Worm (Caenorhabditis elegans): ENCODE data around the gene cyp-14A5.

Gene cyp-14A5

DNA sequence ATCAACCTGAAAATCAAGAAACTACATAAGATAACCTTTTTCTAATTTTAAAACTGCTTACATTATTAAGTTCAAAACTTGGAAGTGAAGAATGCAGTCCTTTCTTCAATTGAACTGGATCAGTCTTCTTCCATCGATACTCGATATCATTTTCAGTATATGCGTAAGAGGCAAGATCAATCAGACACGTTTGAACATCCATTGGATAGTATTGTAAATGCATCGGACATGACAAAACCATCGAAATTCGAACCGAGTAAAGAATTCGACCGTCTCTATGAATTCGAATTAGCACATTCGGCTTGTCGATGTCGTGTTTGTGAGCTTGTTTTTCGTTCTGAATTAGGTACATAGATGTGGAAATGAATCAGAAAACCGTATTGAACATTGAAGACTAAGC, 27.7 kb upstream of the cyp-14A5 start:
- TF ChIP-seq arid-1 (GFP tag; conservative IDR thresholded peaks at IDR 0.05) = no peak
- no peak for TF ChIP-seq zfp-3 (GFP tag; conservative IDR thresholded peaks at IDR 0.05)
- no peak for TF ChIP-seq zag-1 (tag; optimal IDR thresholded peaks at IDR 0.05)
- no peak for TF ChIP-seq ceh-32 (tag; optimal IDR thresholded peaks at IDR 0.05; ENCODE audit: poor library complexity)
- TF ChIP-seq madf-5 (GFP tag; IDR thresholded peaks at IDR 0.05) = no peak
- no peak for TF ChIP-seq T26A8.4 (GFP tag; IDR thresholded peaks at IDR 0.05)
- no peak for TF ChIP-seq php-3 (GFP tag; IDR thresholded peaks at IDR 0.05)
- TF ChIP-seq snpc-4 (tag; optimal IDR thresholded peaks at IDR 0.05) = no peak
- TF ChIP-seq hlh-11 (tag; optimal IDR thresholded peaks at IDR 0.05) = no peak
- no peak for TF ChIP-seq F10B5.3 (tag; optimal IDR thresholded peaks at IDR 0.05)
- TF ChIP-seq unc-62 (GFP tag; optimal IDR thresholded peaks at IDR 0.05 in 1 of 2) = peak in 1 of 2 experiments; percentile 82
- no peak for TF ChIP-seq unc-62 (tag; optimal IDR thresholded peaks at IDR 0.05)
- peak; percentile 73 for TF ChIP-seq aha-1 (tag)
- TF ChIP-seq mxl-2 (GFP tag; conservative IDR thresholded peaks at IDR 0.05) = no peak
- no peak for TF ChIP-seq daf-8 (GFP tag; IDR thresholded peaks at IDR 0.05)
- TF ChIP-seq ces-1 (GFP tag; optimal IDR thresholded peaks at IDR 0.05) = no peak

DNA sequence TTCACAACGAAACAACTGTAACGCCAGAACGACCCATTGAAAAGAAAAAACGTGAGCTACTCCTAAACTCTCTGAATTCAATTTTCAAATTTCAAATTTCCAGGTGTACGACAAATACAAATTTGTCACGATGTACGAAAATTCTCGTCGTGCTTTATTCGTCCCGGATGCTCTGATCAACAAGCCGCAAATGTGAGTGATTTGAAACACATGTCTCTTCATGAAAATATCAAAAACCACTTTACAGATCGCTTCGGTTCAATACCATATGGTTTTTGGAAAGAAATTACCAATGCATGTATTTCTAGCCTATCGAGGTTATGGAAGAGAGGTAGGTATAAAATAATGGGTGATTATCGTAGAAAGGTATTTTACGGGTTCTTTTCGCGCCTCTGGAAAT, 24.0 kb upstream of the cyp-14A5 start:
- TF ChIP-seq aha-1 (tag) = peak; percentile 45
- no peak for TF ChIP-seq ces-1 (GFP tag; optimal IDR thresholded peaks at IDR 0.05)

DNA sequence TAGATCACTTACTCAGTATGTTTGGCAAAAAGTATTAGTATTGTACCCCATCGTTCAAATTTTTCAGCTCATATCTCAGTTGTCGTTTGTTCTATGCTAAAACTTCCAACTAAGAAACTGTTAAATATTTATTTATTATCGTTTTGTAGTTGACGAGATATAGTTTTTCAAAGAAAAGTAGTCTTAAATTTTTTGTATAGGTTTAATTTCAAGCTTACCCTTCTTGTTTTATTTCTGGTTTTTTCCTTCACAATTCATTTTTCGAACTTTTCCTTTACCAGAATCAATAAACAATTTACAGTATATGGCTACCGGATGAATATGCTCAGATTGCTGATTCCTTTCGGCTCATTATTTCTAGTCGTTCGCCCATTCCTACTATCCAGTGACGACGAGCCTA, 22.8 kb upstream of the cyp-14A5 start, which contains the start of gene F08F3.1:
TSS of gene F08F3.1 (plus strand) at position 301 of the 400 bp plus-strand sequence.
- TF ChIP-seq unc-62 (GFP tag; optimal IDR thresholded peaks at IDR 0.05 in 1 of 2) (peak in 1 of 2 experiments; percentile 89), unc-62 (tag; optimal IDR thresholded peaks at IDR 0.05) (no peak), ceh-62 (tag; optimal IDR thresholded peaks at IDR 0.05) (no peak)

DNA sequence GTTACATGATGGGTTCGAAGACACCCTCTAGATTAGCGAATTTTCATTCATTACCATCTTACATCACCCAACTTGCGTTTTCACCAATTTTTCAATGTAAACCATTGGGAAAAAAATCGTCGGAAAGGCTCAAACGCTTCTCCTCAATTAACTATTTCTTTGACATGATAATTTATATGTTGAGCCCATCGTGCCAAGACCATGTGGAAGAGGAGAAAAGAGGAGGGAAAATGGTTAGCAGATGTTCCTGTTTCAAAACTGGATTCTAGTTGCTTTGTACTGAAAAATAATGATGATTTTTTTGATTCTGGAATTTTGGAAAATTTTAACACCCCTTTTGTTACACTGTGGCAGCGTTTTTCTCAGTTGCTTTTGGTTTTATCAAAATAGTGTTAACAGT, 21.0 kb upstream of the cyp-14A5 start:
- TF ChIP-seq php-3 (GFP tag; IDR thresholded peaks at IDR 0.05) (no peak), nhr-237 (tag; optimal IDR thresholded peaks at IDR 0.05) (no peak), zip-11 (GFP tag; IDR thresholded peaks at IDR 0.05) (no peak), unc-62 (GFP tag; optimal IDR thresholded peaks at IDR 0.05 in 1 of 2) (peak in 1 of 2 experiments; percentile 57), unc-62 (tag; optimal IDR thresholded peaks at IDR 0.05) (no peak)

DNA sequence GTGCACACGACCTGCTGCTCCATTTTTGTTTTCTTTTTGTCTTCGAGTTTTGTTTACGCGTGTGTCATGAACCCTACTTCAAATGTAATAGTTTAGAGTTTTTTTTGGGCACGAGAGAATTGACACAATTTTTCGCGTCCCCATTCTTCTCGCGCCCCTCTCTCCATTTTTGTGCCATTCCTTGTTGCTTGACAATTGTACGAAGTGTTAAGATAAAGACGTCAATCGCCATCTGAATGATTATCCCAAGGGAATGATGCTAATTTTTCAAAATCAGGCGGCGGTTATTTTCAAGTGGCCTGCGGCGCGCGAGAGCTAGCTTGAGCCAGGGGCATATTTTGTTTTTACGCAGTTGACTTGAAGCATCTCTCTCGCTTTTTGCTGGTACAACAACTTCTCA, 19.3 kb upstream of the cyp-14A5 start:
- TF ChIP-seq ztf-11 (tag; optimal IDR thresholded peaks at IDR 0.05) (no peak), ZK337.2 (GFP tag; IDR thresholded peaks at IDR 0.05) (no peak), unc-62 (GFP tag; optimal IDR thresholded peaks at IDR 0.05 in 1 of 2) (peak in 1 of 2 experiments; percentile 95), unc-62 (tag; optimal IDR thresholded peaks at IDR 0.05) (no peak)

DNA sequence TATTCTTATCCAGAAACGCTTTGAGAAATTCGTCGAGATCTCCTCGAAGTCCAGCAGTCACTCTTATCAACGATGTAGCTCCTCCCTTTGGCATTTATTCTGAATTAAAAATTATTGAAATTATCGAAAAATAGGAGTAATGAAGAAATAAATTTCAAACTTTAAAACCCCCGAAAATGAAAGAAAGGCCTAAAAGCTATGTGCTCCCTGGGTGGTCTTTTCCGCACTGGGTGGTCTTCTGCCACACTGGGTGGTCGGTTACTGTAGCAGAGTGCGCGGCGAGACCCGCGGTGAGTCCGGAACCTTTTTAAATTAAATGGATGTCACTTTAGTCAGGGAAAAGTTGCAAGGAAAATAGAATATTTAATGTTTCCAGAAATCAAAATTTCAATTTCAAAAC, 16.0 kb upstream of the cyp-14A5 start, which contains the start of gene snpc-1.3:
TSS of gene snpc-1.3 (minus strand) at position 101 of the 400 bp plus-strand sequence.
- TF ChIP-seq tra-1 (GFP tag; IDR thresholded peaks at IDR 0.05) = 0 out of 2 replicates have a peak, but pooled peaks have one; percentile 63
- TF ChIP-seq lin-38 (GFP tag; IDR thresholded peaks at IDR 0.05) = no peak

DNA sequence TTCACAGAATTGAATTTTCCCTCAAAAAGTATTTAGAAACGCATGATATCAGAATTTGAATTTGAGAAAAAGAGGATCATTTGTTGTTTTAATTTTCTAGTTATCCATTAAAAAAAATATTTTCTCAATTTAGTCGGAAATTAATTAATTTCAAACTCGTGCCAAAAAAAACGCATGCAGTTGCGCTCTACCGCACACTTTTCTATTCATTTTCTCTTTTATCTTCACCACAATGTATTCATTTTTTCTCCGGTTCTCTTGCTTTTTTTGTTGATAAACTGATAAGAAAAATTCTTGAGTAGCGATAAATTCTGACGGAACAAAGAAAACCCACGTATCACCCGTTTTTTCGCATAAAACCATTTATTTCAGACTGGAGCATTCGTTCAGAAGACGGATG, 9.9 kb upstream of the cyp-14A5 start, which contains the start of gene acl-6:
TSS of gene acl-6 (plus strand) at position 367 of the 400 bp plus-strand sequence.
- TF ChIP-seq rbr-2 (tag; optimal IDR thresholded peaks at IDR 0.05) (peak; percentile 10), ctbp-1 (GFP tag; IDR thresholded peaks at IDR 0.05) (no peak), ceh-82 (tag; optimal IDR thresholded peaks at IDR 0.05) (no peak), nhr-77 (tag; optimal IDR thresholded peaks at IDR 0.05) (peak; percentile 95), nhr-25 (tag; optimal IDR thresholded peaks at IDR 0.05; ENCODE audit: borderline replicate concordance, insufficient read depth) (no peak), F44E2.7 (GFP tag; IDR thresholded peaks at IDR 0.05) (no peak), fkh-10 (GFP tag; optimal IDR thresholded peaks at IDR 0.05) (no peak), Y75B8A.6 (GFP tag; IDR thresholded peaks at IDR 0.05) (no peak), fos-1 (tag; optimal IDR thresholded peaks at IDR 0.05) (no peak), nhr-111 (GFP tag; optimal IDR thresholded peaks at IDR 0.05) (no peak), F10B5.3 (tag; optimal IDR thresholded peaks at IDR 0.05) (no peak), zag-1 (tag; optimal IDR thresholded peaks at IDR 0.05) (no peak), unc-39 (tag; optimal IDR thresholded peaks at IDR 0.05) (no peak), skn-1 (tag; optimal IDR thresholded peaks at IDR 0.05) (no peak), unc-130 (GFP tag; optimal IDR thresholded peaks at IDR 0.05) (no peak), lin-39 (tag; optimal IDR thresholded peaks at IDR 0.05) (no peak), zip-11 (GFP tag; IDR thresholded peaks at IDR 0.05) (no peak), mxl-2 (GFP tag; conservative IDR thresholded peaks at IDR 0.05) (no peak), hmg-1.1 (GFP tag; IDR thresholded peaks at IDR 0.05) (0 out of 2 replicates have a peak, but pooled peaks have one; percentile 37), lin-15B (tag; optimal IDR thresholded peaks at IDR 0.05) (no peak), nhr-42 (GFP tag; IDR thresholded peaks at IDR 0.05) (no peak), nhr-28 (tag; optimal IDR thresholded peaks at IDR 0.05) (peak; percentile 97)
